Fruit fly (Drosophila melanogaster): Measurements from ENCODE around the gene dnc.

The dnc gene

DNA sequence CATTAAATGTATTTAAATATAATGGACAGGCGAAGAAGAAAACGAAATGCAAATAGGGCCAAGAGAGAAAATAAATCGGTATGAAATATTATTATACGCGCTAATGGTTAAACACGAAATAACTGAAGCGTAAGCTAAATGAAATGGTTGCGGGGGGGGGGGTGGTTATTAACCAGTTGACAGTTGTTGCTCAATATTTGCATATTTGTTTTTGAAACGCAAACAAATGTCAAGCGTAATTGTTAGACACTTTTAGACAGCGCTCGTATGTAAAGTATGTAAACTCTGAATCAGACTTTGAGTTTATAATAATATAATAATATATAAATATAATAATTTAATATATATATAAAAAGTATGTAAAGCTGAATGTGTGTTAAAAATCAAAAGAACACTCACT is 105.7 kb downstream of the dnc start:
- TF ChIP-seq CG17801 (GFP tag; optimal IDR thresholded peaks at IDR 0.05; ENCODE audit: partially characterized antibody): no peak

DNA sequence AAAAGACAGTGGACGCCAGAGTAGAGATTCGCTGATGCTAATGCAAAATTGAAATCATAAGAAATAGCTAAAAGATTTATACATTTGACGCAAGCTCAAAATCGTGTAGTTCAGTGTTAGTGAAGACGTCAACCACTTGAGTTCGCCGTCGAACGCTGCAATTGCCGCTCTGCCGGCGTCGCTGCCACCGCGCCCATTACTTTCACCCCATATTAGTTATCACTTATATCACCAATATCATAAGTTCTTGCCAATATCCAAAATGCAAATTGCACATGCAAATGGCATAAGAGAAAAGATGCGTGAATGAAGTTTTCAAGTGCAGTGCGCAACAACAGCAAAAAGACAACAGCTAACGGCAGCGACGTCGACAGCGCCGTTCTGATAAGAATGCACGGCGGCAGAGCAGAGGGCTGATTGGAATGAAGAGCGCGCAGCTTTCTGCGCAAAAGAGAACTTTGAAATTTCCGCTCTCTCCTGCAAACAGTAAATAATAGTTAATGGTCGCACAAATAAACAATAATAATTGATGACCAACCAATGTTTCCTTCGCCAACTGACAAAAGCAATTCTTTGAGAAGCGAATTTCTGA is 112.1 kb downstream of the dnc start:
- no peak for TF ChIP-seq CG17801 (GFP tag; optimal IDR thresholded peaks at IDR 0.05; ENCODE audit: partially characterized antibody)

DNA sequence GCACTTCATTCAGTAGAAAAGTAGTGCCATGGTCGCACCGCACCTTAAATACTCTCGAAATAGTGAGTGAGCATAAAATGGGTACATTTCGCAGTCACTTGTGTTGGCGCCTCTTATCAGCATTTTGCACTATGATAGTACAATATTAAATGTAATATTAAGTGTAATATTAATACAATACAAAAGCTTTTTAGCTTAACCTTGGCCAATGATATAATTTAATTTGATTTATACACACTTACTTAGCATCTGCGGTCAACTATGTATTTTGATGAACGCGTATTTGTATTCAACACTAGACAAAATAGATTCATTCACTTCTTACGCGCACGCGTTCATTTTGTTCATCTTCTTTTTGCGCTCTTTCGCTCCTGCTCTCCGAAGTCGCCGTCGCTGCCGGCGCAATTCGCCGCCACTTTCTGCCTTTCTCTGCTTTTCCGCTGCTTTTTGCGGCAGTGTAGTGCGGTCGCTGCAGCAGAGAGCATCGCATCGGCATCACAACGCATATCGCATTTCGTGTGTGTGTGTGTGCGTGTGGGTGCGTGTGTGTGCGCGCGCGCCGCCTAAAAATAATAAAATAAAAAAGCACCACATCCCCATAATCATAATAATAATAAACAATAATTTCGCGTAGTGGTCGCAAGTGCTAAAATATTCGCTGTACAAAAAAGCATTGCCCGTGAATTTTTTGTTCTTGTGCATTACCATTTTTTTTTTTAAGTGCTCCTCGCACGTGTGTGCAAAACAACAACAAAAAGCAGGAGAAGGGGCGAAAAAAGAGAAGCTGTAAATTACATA is 112.9 kb downstream of the dnc start:
- no peak for TF ChIP-seq CG17801 (GFP tag; optimal IDR thresholded peaks at IDR 0.05; ENCODE audit: partially characterized antibody)

DNA sequence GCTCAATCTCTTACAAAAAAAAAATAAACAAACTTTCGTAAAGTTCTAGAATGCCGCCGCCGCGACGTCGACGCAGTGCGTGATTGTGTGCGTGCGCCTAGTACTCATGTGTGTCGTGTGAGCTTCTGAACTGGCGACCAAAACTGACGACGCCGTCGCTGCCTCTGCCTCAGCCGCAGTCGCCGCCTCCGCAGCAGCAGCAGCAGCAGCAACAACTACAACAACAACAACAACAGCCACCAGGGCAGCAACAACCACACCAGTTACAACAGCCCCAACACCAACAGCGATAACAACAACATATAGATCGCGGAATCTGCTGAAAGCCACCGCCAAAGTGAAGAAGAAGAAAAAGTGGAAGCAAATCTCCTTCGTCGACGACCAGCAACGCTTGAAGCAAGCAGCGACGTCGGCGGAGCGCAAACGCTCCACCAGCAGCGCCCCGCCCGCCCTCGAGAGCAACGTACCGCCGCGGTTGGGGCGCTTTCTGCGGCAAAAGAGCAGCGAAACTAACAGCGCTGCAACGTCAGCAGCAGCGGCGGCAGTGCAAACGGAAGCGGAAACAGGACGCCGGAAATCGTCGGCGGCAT is 114.9 kb downstream of the dnc start:
- TF ChIP-seq CG17801 (GFP tag; optimal IDR thresholded peaks at IDR 0.05; ENCODE audit: partially characterized antibody): no peak

DNA sequence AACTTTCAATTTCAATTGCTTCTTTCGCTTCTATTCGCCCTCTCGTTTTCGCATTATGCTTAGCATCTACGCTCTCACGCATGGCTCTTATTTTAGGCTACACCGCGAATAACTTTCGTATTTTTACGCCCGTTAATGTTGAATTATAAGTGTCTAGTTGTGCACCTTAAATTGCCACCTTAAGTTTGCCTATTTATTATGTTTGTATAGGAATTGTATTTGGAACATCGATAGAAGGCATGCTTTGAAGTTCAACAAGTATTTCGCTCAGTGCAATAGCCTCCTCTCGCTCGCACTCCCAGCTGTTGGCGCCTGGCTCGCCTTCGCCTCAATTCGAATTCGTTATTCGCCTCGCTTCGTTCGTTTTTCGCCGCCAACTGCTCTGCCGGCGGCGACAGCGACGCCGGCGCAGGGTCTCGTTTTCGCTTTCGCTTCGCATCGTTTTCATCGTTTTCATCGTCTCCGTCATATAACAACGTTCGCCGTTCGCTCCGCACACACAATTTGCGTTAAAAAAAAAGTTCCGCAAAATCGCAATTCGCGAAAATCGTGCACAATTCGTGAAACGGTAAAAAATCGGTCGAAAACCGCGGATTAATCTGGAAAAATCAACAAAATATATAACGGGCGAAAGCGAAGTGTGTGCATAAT is 118.7 kb downstream of the dnc start:
- peak; percentile 93 for TF ChIP-seq CG17801 (GFP tag; optimal IDR thresholded peaks at IDR 0.05; ENCODE audit: partially characterized antibody)

DNA sequence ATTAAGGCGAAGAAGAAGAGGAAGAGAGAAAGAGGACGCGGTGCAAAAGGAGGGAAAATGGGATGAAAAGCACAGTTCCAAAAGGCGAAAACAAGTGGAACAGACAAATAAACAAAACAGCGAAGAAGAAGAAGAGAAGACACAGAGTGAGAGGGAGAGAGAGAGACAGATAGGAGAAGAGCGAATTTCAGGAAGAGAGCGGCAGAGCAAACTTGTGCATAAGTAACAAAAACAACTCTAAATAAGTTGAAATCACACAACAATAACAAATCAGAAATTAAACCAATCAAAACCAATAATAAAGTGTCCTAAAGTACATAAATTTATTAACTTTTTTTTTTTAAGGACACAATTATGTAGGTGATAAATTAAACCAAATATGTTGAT is 119.2 kb downstream of the dnc start:
- no peak for TF ChIP-seq CG17801 (GFP tag; optimal IDR thresholded peaks at IDR 0.05; ENCODE audit: partially characterized antibody)

DNA sequence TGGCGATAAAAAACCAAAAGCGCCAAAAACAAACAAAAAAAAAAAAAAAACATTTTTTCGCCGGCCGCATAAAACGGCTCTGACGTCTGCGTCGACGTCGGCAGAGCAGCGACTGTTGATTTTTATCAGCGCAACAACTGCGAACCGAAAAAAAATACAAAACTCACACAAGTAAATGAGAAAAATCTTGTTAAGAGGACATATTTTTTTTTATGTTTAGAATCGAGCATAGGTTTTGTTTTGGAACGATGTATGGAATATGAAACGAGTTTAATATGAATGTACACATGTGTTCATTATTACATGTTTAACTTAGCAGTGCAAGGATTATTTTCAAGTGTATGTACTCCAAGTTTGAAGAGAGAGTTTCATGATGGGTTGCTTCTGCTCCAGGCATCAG is 119.8 kb downstream of the dnc start:
- TF ChIP-seq CG17801 (GFP tag; optimal IDR thresholded peaks at IDR 0.05; ENCODE audit: partially characterized antibody): no peak

DNA sequence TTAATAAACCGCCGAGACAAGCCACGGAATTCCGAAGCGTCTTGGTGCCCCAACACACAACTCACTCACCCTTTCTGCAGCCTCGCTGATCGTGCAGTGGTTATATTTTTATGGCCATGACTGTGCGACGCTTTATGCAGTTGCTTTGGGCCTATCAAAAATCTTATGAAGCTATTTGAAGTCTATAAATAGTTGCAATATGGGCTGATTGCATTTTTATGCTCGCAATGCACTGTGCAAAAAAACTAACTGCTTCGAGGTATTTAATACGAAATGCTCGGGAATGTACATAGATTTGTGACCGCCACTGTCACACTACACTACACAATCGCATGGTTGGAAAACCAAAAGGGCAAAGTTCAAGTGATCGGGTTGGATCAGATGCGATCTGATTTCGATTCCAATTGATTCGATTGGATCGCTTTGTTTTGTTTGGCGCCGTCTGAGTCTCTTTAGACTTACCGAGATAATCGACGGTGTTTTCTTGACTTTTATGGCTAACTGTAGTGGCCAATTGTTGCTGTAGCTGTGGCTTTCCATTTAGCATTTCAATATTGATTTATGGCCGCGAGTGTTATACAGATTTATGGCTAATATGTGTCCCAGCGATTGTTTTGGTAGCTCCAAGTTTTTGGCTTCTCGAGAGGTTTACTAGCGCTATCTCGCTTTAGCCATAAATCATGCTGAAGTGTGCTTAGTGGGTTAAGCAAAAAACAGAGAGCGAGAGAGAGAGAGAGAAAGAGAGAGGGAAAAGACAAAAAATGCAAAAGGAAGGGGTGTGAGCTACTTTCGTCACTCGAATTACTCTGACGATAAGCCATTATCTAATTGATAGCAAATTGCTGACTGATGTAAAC is 121.4 kb downstream of the dnc start:
- TF ChIP-seq CG17801 (GFP tag; optimal IDR thresholded peaks at IDR 0.05; ENCODE audit: partially characterized antibody): no peak

DNA sequence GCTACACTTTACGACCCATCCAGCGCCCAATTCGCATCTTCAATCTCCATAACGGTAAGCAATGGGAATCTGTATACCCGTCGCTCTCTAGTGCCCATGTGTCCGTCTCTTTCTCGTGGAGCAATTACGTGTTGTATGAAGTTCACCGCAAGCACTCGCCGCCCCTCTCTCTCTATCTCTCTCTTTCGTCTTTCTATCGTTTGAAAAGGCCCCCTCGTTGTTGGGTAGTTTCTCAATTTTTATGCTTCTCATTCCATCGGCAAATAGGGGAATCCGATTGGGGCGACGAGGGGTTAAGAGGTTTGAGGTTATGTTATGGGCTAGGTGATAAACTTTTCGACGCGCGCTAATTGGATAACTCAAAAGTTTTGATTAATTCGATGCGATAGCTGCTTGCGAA is 122.7 kb downstream of the dnc start:
- TF ChIP-seq CG17801 (GFP tag; optimal IDR thresholded peaks at IDR 0.05; ENCODE audit: partially characterized antibody): no peak

DNA sequence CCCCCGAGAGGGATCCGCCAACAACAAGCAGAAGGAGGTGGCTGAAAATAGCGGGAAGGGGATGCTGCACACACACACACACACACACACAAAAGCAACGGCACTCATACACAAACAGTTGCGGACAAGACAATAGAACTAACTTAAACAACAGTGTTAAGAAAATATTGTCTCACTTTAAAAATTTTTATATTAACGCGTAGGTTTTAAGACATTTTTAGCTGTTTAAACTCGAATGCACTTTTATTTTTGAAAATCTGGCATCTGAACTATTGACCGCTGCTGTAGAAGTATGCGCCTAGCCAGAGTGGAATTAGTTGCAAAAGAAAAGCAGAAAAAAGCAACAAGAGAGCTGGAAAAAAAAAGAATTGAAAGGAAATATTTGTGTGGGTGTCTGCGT is 134.6 kb downstream of the dnc start:
- TF ChIP-seq CG17801 (GFP tag; optimal IDR thresholded peaks at IDR 0.05; ENCODE audit: partially characterized antibody): peak; percentile 17

DNA sequence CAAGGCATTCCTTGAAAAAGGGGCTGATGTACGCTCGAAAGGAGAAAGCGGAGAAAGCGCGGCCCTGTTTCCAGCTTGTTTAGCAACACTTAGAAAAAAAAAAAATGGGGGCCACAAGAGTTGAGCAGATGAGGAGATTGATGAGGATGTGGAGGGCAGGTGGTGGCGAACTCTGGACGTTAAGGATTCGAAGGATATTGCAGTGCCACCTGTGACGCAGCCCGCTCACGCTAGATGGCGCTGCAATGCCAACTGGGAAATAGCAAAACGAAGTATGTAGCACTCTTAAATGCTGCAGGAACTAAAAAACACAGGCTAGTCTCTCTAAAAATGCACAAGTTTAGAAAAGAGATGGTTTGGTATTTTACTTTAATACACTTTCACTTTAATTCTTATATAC is 135.1 kb downstream of the dnc start:
- TF ChIP-seq CG17801 (GFP tag; optimal IDR thresholded peaks at IDR 0.05; ENCODE audit: partially characterized antibody): no peak

DNA sequence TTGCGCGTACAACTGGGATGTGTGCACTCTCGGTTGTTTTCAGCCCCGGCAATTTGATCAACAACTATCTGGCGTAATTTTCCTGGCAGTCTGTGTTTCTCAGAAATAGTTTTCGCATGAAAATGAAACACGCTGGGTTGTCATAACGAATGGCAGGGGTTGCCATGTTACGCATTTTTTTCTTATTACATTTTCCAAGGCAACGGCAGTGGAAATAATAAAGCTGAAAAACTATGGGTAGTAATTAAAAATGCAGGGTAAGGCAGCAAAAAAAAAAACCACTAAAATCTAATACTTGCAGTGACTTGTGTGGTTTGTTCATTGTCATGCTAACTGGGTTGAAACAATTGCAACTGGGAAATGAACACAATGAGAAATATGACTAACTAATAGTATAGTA is 140.1 kb downstream of the dnc start, which contains the start of gene CG10793:
CG10793 (minus strand) TSS at position 101 of the 400 bp plus-strand sequence.
- no peak for TF ChIP-seq CG17801 (GFP tag; optimal IDR thresholded peaks at IDR 0.05; ENCODE audit: partially characterized antibody)

DNA sequence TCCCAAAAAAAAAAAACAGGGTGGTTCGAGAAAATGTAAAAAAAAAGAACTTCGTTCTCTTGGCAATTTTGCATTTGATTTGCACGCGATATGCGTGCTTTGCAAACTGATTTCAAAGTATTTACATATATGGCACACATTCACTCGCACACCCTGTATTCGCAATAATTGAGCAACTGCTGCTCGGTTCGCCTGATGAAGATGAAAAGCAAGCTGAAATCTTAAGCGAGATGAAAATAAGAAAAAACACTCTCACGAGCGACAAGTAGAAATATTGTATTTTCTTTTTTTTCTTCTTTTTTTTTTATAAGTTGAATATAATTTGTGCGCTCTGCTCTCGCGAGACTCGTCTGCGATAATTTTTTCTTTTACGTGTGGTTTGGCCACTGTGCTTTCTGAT is 152.7 kb downstream of the dnc start:
- TF ChIP-seq CG17801 (GFP tag; optimal IDR thresholded peaks at IDR 0.05; ENCODE audit: partially characterized antibody): no peak

DNA sequence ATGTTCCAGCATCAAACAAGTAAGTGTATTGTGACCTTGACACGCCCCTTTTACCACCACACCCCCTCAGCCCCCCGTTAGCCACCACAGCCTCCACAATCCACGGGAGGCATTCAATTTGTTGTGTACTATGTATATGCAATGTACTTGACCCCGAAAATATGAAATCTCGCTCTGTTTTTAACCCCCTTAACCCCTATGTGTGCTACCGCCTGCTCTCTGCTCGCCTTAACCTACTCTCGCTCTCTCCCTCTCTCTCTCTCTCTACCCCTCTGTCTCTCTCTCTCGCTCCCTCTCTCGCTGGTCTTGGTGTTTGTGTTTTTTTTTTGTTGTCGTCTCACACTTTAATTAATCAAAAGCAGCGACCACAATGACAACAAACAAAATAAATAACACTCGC is 156.3 kb downstream of the dnc start:
- no peak for TF ChIP-seq CG17801 (GFP tag; optimal IDR thresholded peaks at IDR 0.05; ENCODE audit: partially characterized antibody)

DNA sequence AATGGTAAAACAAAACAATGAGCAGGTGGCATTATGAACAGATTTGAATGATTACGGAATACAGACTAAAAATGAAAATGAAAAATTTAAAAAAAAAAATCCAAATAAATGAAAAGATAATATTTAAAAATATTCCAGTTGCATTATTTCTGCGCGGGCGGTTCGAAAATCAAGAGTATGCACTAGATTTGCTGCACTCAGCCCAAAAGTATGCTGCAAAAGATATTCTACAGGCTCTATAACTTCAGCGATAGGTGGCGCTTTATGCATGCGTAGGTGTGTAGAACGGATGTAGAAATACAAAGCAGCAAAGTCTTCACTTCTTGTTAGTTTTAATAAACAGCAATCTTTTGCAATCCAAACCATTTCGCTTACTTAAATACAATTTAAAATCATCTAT is 167.4 kb downstream of the dnc start:
- peak; percentile 23 for TF ChIP-seq CG17801 (GFP tag; optimal IDR thresholded peaks at IDR 0.05; ENCODE audit: partially characterized antibody)

Measured in ovary, adult (tissue).